Worm (Caenorhabditis elegans) whole organism, late embryonic: ENCODE measurements around the gene C54D10.5.

Experiments
- C08G9.2 ChIP-seq: sonication (generic microtip); optimal IDR thresholded peaks from 2 replicates; lab custom pipeline; 2016; ENCODE audit warnings: mild to moderate bottlenecking, missing genetic modification characterization, moderate library complexity, missing compliant biosample characterization
- C38D4.7 ChIP-seq: fragments of 200-800 bp; sonication (Bioruptor generic); optimal IDR thresholded peaks from 2 replicates; lab custom pipeline; 2018; ENCODE audit warnings: mild to moderate bottlenecking, missing genetic modification characterization, moderate library complexity, missing compliant biosample characterization
- F13H6.1 ChIP-seq: sonication (generic microtip); optimal IDR thresholded peaks from 2 replicates; lab custom pipeline; 2016; ENCODE audit warnings: missing genetic modification characterization, missing compliant biosample characterization
- K09A11.1 ChIP-seq: sonication (generic microtip); optimal IDR thresholded peaks from 2 replicates; lab custom pipeline; 2017; ENCODE audit warnings: antibody characterized with exemption, mild to moderate bottlenecking, missing genetic modification characterization, missing compliant biosample characterization; ENCODE audit not compliant: insufficient read depth
- T23F11.4 ChIP-seq: fragments of 200-800 bp; sonication (Bioruptor generic); optimal IDR thresholded peaks from 2 replicates; lab custom pipeline; 2018; ENCODE audit warnings: mild to moderate bottlenecking, missing genetic modification characterization, missing compliant biosample characterization
- Y22D7AL.16 ChIP-seq: sonication (generic microtip); optimal IDR thresholded peaks from 2 replicates; lab custom pipeline; 2016; ENCODE audit warnings: missing genetic modification characterization, missing compliant biosample characterization
- ceh-14 ChIP-seq: sonication (generic microtip); optimal IDR thresholded peaks from 2 replicates; lab custom pipeline; 2016; ENCODE audit warnings: missing genotype, missing genetic modification characterization, missing compliant biosample characterization
- ceh-22 ChIP-seq: sonication (generic microtip); optimal IDR thresholded peaks from 2 replicates; lab custom pipeline; 2017; ENCODE audit warnings: missing biosample characterization, missing genetic modification characterization
- ceh-24 ChIP-seq: sonication (generic microtip); optimal IDR thresholded peaks from 2 replicates; lab custom pipeline; 2016; ENCODE audit warnings: mild to moderate bottlenecking, missing genetic modification characterization, missing compliant biosample characterization
- ceh-30 ChIP-seq: fragments of 150-350 bp; optimal IDR thresholded peaks from 2 replicates; lab custom pipeline; 2014; ENCODE audit warnings: missing biosample characterization, missing genetic modification characterization
- ceh-34 ChIP-seq: sonication (generic microtip); optimal IDR thresholded peaks from 2 replicates; lab custom pipeline; 2016; ENCODE audit warnings: mild to moderate bottlenecking, missing genetic modification characterization, missing compliant biosample characterization
- ceh-45 ChIP-seq: fragments of 200-800 bp; sonication (Bioruptor generic); IDR thresholded peaks from 2 replicates; pipeline ENCODE4 v1.3.6; 2022; ENCODE audit warnings: missing genetic modification reagents, missing genetic modification characterization, missing compliant biosample characterization
- ceh-6 ChIP-seq: fragments of 200-800 bp; sonication (Bioruptor generic); optimal IDR thresholded peaks from 2 replicates; lab custom pipeline; 2018; ENCODE audit warnings: mild to moderate bottlenecking, missing genetic modification characterization, missing compliant biosample characterization
- che-1 ChIP-seq: sonication (generic microtip); optimal IDR thresholded peaks from 2 replicates; lab custom pipeline; 2016; ENCODE audit warnings: mild to moderate bottlenecking, missing genetic modification characterization, missing compliant biosample characterization
- elt-2 ChIP-seq: sonication (generic microtip); optimal IDR thresholded peaks from 2 replicates; lab custom pipeline; 2016; ENCODE audit warnings: missing genetic modification reagents, missing genetic modification characterization, missing compliant biosample characterization
- elt-4 ChIP-seq: sonication (generic microtip); optimal IDR thresholded peaks from 2 replicates; lab custom pipeline; 2016; ENCODE audit warnings: missing genetic modification characterization, missing compliant biosample characterization
- eyg-1 ChIP-seq: sonication (generic microtip); optimal IDR thresholded peaks from 2 replicates; lab custom pipeline; 2016; ENCODE audit warnings: missing genotype, missing genetic modification characterization, missing compliant biosample characterization
- fkh-10 ChIP-seq: fragments of 150-350 bp; optimal IDR thresholded peaks from 2 replicates; lab custom pipeline; 2014; ENCODE audit warnings: missing biosample characterization, missing genetic modification reagents, missing genetic modification characterization
- hlh-13 ChIP-seq: fragments of 200-800 bp; sonication (Bioruptor generic); optimal IDR thresholded peaks from 2 replicates; lab custom pipeline; 2018; ENCODE audit warnings: mild to moderate bottlenecking, missing genetic modification characterization, missing compliant biosample characterization
- lim-6 ChIP-seq: sonication (generic microtip); optimal IDR thresholded peaks from 2 replicates; lab custom pipeline; 2016; ENCODE audit warnings: missing genetic modification characterization, missing compliant biosample characterization
- lin-11 ChIP-seq: fragments of 200-800 bp; sonication (Bioruptor generic); optimal IDR thresholded peaks from 2 replicates; lab custom pipeline; 2018; ENCODE audit warnings: mild to moderate bottlenecking, missing genetic modification characterization, missing compliant biosample characterization
- madf-2 ChIP-seq: sonication (generic microtip); optimal IDR thresholded peaks from 2 replicates; lab custom pipeline; 2017; ENCODE audit warnings: missing genetic modification characterization, missing compliant biosample characterization
- mec-3 ChIP-seq: sonication (generic microtip); optimal IDR thresholded peaks from 2 replicates; lab custom pipeline; 2016; ENCODE audit warnings: borderline replicate concordance, missing genetic modification characterization, missing compliant biosample characterization
- pat-9 ChIP-seq: fragments of 200-800 bp; sonication (Bioruptor generic); optimal IDR thresholded peaks from 2 replicates; lab custom pipeline; 2018; ENCODE audit warnings: mild to moderate bottlenecking, missing genetic modification characterization, moderate library complexity, missing compliant biosample characterization
- pha-2 ChIP-seq: sonication (generic microtip); optimal IDR thresholded peaks from 2 replicates; lab custom pipeline; 2017; ENCODE audit warnings: mild to moderate bottlenecking, missing genetic modification characterization, missing compliant biosample characterization
- pqm-1 ChIP-seq: sonication (generic microtip); optimal IDR thresholded peaks from 2 replicates; lab custom pipeline; 2016; ENCODE audit warnings: missing genetic modification characterization, missing compliant biosample characterization
- sox-4 ChIP-seq: sonication (generic microtip); optimal IDR thresholded peaks from 2 replicates; lab custom pipeline; 2017; ENCODE audit warnings: mild to moderate bottlenecking, missing genetic modification characterization, inconsistent platforms, missing compliant biosample characterization
- unc-3 ChIP-seq, 2 experiments: fragments of 200-800 bp in 1 of 2; sonication (Bioruptor generic) in 1 of 2; sonication (generic microtip) in 1 of 2; conservative IDR thresholded peaks in 1 of 2; optimal IDR thresholded peaks in 1 of 2; 2 replicates each; pipeline versions ENCODE4 v1.3.6 to Lab custom; 2016 to 2022; ENCODE audit warnings: missing compliant biosample characterization in 2 of 2, missing genetic modification characterization in 2 of 2, missing genetic modification reagents in 1 of 2
- unc-42 ChIP-seq: sonication (generic microtip); optimal IDR thresholded peaks from 2 replicates; lab custom pipeline; 2016; ENCODE audit warnings: missing genotype, missing genetic modification characterization, missing compliant biosample characterization
- zip-5 ChIP-seq: sonication (generic microtip); optimal IDR thresholded peaks from 2 replicates; lab custom pipeline; 2016; ENCODE audit warnings: missing genetic modification characterization, missing compliant biosample characterization
- ztf-16 ChIP-seq: sonication (generic microtip); optimal IDR thresholded peaks from 2 replicates; lab custom pipeline; 2017; ENCODE audit warnings: missing genetic modification characterization, missing compliant biosample characterization

The C54D10.5 gene

ce11 chrV:12443754-12444153 is 14.6 kb downstream of the C54D10.5 start, which contains the start of gene pals-39:
Gene pals-39, minus strand, starts transcription at chrV:12443854.
- TF ChIP-seq unc-3 (GFP tag; conservative IDR thresholded peaks at IDR 0.05; lab: Robert Waterston, UW) (no peak), unc-3 (tag; optimal IDR thresholded peaks at IDR 0.05; lab: Kevin White, UChicago) (no peak), ceh-34 (tag; lab: Kevin White, UChicago) (no peak), T23F11.4 (no peak)

- TF ChIP-seq ceh-45 (GFP tag; lab: Robert Waterston, UW) (no peak), mec-3 (no peak), ceh-22 (tag; lab: Kevin White, UChicago) (no peak), pha-2 (tag; lab: Kevin White, UChicago) (no peak), fkh-10 (GFP tag; lab: Kevin White, UChicago) (no peak), madf-2 (tag; lab: Kevin White, UChicago) (no peak)
These were observed 17.8 kb downstream of the C54D10.5 start, which contains the start of the genes pals-38 and C54D10.9 for ce11 chrV:12446895-12447294. Gene pals-38, minus strand, starts transcription at chrV:12446995. Gene C54D10.9, plus strand, starts transcription at chrV:12447153.

ce11 chrV:12449902-12450301 is 20.8 kb downstream of the C54D10.5 start, which contains the start of gene C54D10.10:
Gene C54D10.10, minus strand, starts transcription at chrV:12450002.
- no peak for TF ChIP-seq eyg-1

- peak; percentile 11 for TF ChIP-seq elt-2 (tag; lab: Kevin White, UChicago)
- no peak for TF ChIP-seq pqm-1
These were observed 21.3 kb downstream of the C54D10.5 start, which contains the start of gene F28C1.1 for ce11 chrV:12450441-12450840. Gene F28C1.1, plus strand, starts transcription at chrV:12450805.

ce11 chrV:12455695-12456094 is 26.6 kb downstream of the C54D10.5 start:
- TF ChIP-seq madf-2 (tag; lab: Kevin White, UChicago) = no peak
- TF ChIP-seq pat-9 (tag; lab: Kevin White, UChicago) = no peak
- TF ChIP-seq lim-6 (tag; lab: Kevin White, UChicago) = no peak

- TF ChIP-seq Y22D7AL.16 (tag; lab: Kevin White, UChicago) (no peak), ceh-34 (tag; lab: Kevin White, UChicago) (no peak), elt-4 (tag; lab: Kevin White, UChicago) (no peak), C38D4.7 (GFP tag; lab: Kevin White, UChicago) (no peak), F13H6.1 (no peak), lin-11 (no peak), ceh-6 (no peak), che-1 (tag; lab: Kevin White, UChicago) (no peak), ceh-14 (tag; lab: Kevin White, UChicago) (no peak), unc-42 (tag; lab: Kevin White, UChicago) (no peak), ceh-22 (tag; lab: Kevin White, UChicago) (no peak), C08G9.2 (tag; lab: Kevin White, UChicago) (no peak), elt-2 (tag; lab: Kevin White, UChicago) (no peak), zip-5 (tag; lab: Kevin White, UChicago) (no peak), ceh-30 (no peak), K09A11.1 (no peak), ztf-16 (tag; lab: Kevin White, UChicago) (no peak), ceh-24 (tag; lab: Kevin White, UChicago) (no peak), sox-4 (tag; lab: Kevin White, UChicago) (no peak), hlh-13 (GFP tag; lab: Kevin White, UChicago) (no peak)
These were observed 31.4 kb downstream of the C54D10.5 start for ce11 chrV:12460583-12460982.
